Worm (Caenorhabditis elegans) whole organism, L2 larva: ENCODE results near the gene asm-1.

Experiments
- alr-1 ChIP-seq: fragments of 150-350 bp; optimal IDR thresholded peaks from 2 replicates; lab custom pipeline; 2014; ENCODE audit warnings: missing biosample characterization, missing genetic modification characterization
- nhr-11 ChIP-seq: fragments of 150-350 bp; optimal IDR thresholded peaks from 2 replicates; lab custom pipeline; 2014; ENCODE audit warnings: missing biosample characterization, missing genetic modification characterization
- nhr-12 ChIP-seq: fragments of 150-350 bp; optimal IDR thresholded peaks from 2 replicates; lab custom pipeline; 2014; ENCODE audit warnings: missing biosample characterization, missing genetic modification characterization
- zag-1 ChIP-seq: fragments of 150-350 bp; optimal IDR thresholded peaks from 2 replicates; lab custom pipeline; 2014; ENCODE audit warnings: missing biosample characterization, missing genetic modification characterization
- ztf-1 ChIP-seq: fragments of 200-800 bp; sonication (Bioruptor generic); conservative IDR thresholded peaks from 2 replicates; pipeline ENCODE4 v1.3.6; 2022; ENCODE audit warnings: missing genetic modification characterization, missing compliant biosample characterization

DNA sequence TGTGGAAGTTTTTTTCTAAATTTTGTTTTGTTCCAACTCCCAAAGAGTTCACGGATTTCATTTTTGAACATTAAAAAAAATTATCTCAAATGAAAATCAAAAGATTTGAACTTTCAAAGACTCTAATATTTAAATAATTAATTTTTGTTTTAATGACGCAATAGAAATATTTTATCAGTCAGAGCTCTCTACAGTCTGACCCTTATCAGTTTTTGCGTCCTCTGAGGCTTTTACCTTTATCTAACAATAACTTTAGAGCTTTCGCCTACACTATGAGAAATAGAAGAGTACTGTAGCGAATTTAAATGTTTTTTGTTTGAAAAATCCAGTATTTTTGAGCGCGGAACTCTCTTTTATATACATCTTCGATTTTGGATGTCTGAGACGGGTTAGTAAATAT, 9.0 kb downstream of the asm-1 start, which contains the start of gene B0252.5:
- TF ChIP-seq zag-1 (tag; lab: Kevin White, UChicago) (no peak), alr-1 (tag; lab: Kevin White, UChicago) (no peak), nhr-11 (tag; lab: Kevin White, UChicago) (no peak), ztf-1 (GFP tag; lab: Robert Waterston, UW) (no peak), nhr-12 (tag; lab: Kevin White, UChicago) (no peak)
